Worm (Caenorhabditis elegans) whole organism, L4/young adult: ENCODE data around the gene Y57A10C.8.

Experiments
- W03F9.2 ChIP-seq: fragments of 150-350 bp; optimal IDR thresholded peaks from 2 replicates; lab custom pipeline; 2014; ENCODE audit warnings: missing biosample characterization, missing genetic modification characterization
- him-1 ChIP-seq: sonication (generic microtip); optimal IDR thresholded peaks from 2 replicates; lab custom pipeline; 2016; ENCODE audit warnings: missing genotype, missing genetic modification reagents, missing genetic modification characterization, missing compliant biosample characterization

DNA sequence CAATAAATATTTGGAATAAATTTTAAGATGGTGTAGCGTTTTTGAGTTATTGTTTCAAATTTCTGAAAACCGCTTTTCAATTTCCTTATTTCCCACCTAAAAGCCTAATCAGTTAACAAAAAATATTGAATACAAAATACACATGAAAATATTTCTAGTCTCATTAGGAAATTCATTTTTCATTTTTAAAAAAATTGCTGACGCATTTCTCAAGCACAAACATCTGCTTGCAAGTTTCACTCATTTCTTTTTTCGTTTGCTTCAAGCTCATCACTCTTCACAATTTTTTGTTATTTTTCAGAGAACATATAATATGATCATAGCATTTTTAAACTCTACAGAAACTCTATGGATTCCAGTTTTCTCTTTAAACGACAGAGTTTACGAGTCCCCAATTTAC is 41.7 kb downstream of the Y57A10C.8 start, which contains the start of gene sre-41:
- no peak for TF ChIP-seq him-1 (tag; lab: Kevin White, UChicago)
- no peak for TF ChIP-seq W03F9.2
